Fruit fly (Drosophila melanogaster) whole organism, embryonic: Measurements from ENCODE around the gene CG6569.

ENCODE experiments used
- Abd-B ChIP-seq: fragments of 200-800 bp; sonication (Bioruptor generic); optimal IDR thresholded peaks from 2 replicates; lab custom pipeline; 2018; ENCODE audit warnings: missing biosample characterization, mild to moderate bottlenecking, missing genetic modification characterization, moderate library complexity
- Antp ChIP-seq: fragments of 200-800 bp; sonication (Bioruptor generic); optimal IDR thresholded peaks from 3 replicates; lab custom pipeline; 2016; ENCODE audit warnings: missing biosample characterization, missing genetic modification characterization
- Atf-2 ChIP-seq: fragments of 200-800 bp; sonication (Bioruptor generic); optimal IDR thresholded peaks from 2 replicates; lab custom pipeline; 2016; ENCODE audit warnings: missing biosample characterization, missing genetic modification characterization
- CG1024 ChIP-seq: fragments of 200-800 bp; sonication (Bioruptor generic); IDR thresholded peaks from 2 replicates; pipeline ENCODE4 v1.3.6; 2022; ENCODE audit warnings: missing biosample characterization, missing genetic modification characterization
- CG10462 ChIP-seq: fragments of 200-800 bp; sonication (Bioruptor generic); optimal IDR thresholded peaks from 2 replicates; lab custom pipeline; 2016; ENCODE audit warnings: missing biosample characterization, missing genetic modification characterization
- CG10959 ChIP-seq: fragments of 200-800 bp; sonication (Bioruptor generic); IDR thresholded peaks from 2 replicates; pipeline ENCODE4 v1.3.6; 2022; ENCODE audit warnings: missing biosample characterization, missing genetic modification characterization
- CG11085 ChIP-seq: fragments of 200-800 bp; sonication (Bioruptor generic); IDR thresholded peaks from 2 replicates; pipeline ENCODE4 v1.3.6; 2022; ENCODE audit warnings: missing biosample characterization, missing genetic modification characterization
- CG12071 ChIP-seq: fragments of 200-800 bp; sonication (Bioruptor generic); optimal IDR thresholded peaks from 3 replicates; lab custom pipeline; 2018; ENCODE audit warnings: missing biosample characterization, mild to moderate bottlenecking, missing genetic modification characterization
- CG1233 ChIP-seq: fragments of 200-800 bp; sonication (Bioruptor generic); optimal IDR thresholded peaks from 4 replicates; lab custom pipeline; 2018; ENCODE audit warnings: missing biosample characterization, mild to moderate bottlenecking, missing genetic modification characterization
- CG1602 ChIP-seq: fragments of 200-800 bp; sonication (Bioruptor generic); optimal IDR thresholded peaks from 3 replicates; lab custom pipeline; 2016; ENCODE audit warnings: missing biosample characterization, missing genetic modification characterization
- CG17328 ChIP-seq: fragments of 200-800 bp; sonication (Bioruptor generic); IDR thresholded peaks from 2 replicates; pipeline ENCODE4 v1.3.6; 2022; ENCODE audit warnings: missing biosample characterization, missing genetic modification characterization
- CG17359 ChIP-seq: fragments of 200-800 bp; sonication (Bioruptor generic); optimal IDR thresholded peaks from 3 replicates; lab custom pipeline; 2018; ENCODE audit warnings: missing biosample characterization, mild to moderate bottlenecking, missing genetic modification characterization, moderate library complexity
- CG17385 ChIP-seq: fragments of 200-800 bp; sonication (Bioruptor generic); optimal IDR thresholded peaks from 3 replicates; lab custom pipeline; 2018; ENCODE audit warnings: missing biosample characterization, mild to moderate bottlenecking, missing genetic modification characterization
- CG1832 ChIP-seq: fragments of 200-800 bp; sonication (Bioruptor generic); optimal IDR thresholded peaks from 2 replicates; lab custom pipeline; 2017; ENCODE audit warnings: missing biosample characterization, mild to moderate bottlenecking, missing genetic modification characterization, inconsistent platforms
- CG18764 ChIP-seq: fragments of 200-800 bp; sonication (Bioruptor generic); optimal IDR thresholded peaks from 3 replicates; lab custom pipeline; 2016; ENCODE audit warnings: missing biosample characterization, missing genetic modification characterization
- CG2712 ChIP-seq: fragments of 200-800 bp; optimal IDR thresholded peaks from 3 replicates; lab custom pipeline; 2019; ENCODE audit warnings: missing biosample characterization, mild to moderate bottlenecking, missing genetic modification characterization, moderate library complexity
- CG2889 ChIP-seq: fragments of 200-800 bp; sonication (Bioruptor generic); IDR thresholded peaks from 3 replicates; pipeline ENCODE4 v1.3.6; 2022; ENCODE audit warnings: missing biosample characterization, missing genetic modification characterization
- CG32532 ChIP-seq: fragments of 200-800 bp; sonication (Bioruptor generic); IDR thresholded peaks from 2 replicates; pipeline ENCODE4 v1.3.6; 2022; ENCODE audit warnings: missing biosample characterization, missing genetic modification characterization
- CG33213 ChIP-seq: fragments of 200-800 bp; sonication (Bioruptor generic); optimal IDR thresholded peaks from 3 replicates; lab custom pipeline; 2016; ENCODE audit warnings: missing biosample characterization, missing genetic modification characterization
- CG3726 ChIP-seq: fragments of 200-800 bp; sonication (Bioruptor generic); IDR thresholded peaks from 3 replicates; pipeline ENCODE4, ENCODE4 v1.3.6; 2022; ENCODE audit warnings: missing biosample characterization, missing genetic modification characterization
- CG6254 ChIP-seq: fragments of 200-800 bp; sonication (Bioruptor generic); optimal IDR thresholded peaks from 3 replicates; lab custom pipeline; 2017; ENCODE audit warnings: mild to moderate bottlenecking, missing biosample characterization, missing genetic modification reagents, missing genetic modification characterization
- CG6854 ChIP-seq: fragments of 200-800 bp; sonication (Bioruptor generic); optimal IDR thresholded peaks from 3 replicates; lab custom pipeline; 2017; ENCODE audit warnings: missing biosample characterization, mild to moderate bottlenecking, missing genetic modification characterization
- CG8924 ChIP-seq: fragments of 200-800 bp; optimal IDR thresholded peaks from 3 replicates; lab custom pipeline; 2019; ENCODE audit warnings: missing biosample characterization, mild to moderate bottlenecking, missing genetic modification characterization, moderate library complexity
- CTCF ChIP-seq: fragments of 200-800 bp; sonication (Bioruptor generic); optimal IDR thresholded peaks from 2 replicates; lab custom pipeline; 2017; ENCODE audit warnings: missing biosample characterization, mild to moderate bottlenecking, missing genetic modification characterization, moderate library complexity
- D19B ChIP-seq: fragments of 200-800 bp; sonication (Bioruptor generic); optimal IDR thresholded peaks from 2 replicates; lab custom pipeline; 2017; ENCODE audit warnings: missing biosample characterization, mild to moderate bottlenecking, missing genetic modification characterization
- Dll ChIP-seq: fragments of 200-800 bp; sonication (Bioruptor generic); IDR thresholded peaks from 4 replicates; pipeline ENCODE4 v1.3.6; 2022; ENCODE audit warnings: missing biosample characterization, missing genetic modification characterization; ENCODE audit not compliant: partially characterized antibody
- Dref ChIP-seq: fragments of 200-800 bp; sonication (Bioruptor generic); IDR thresholded peaks from 2 replicates; pipeline ENCODE4 v1.3.6; 2022; ENCODE audit warnings: missing biosample characterization, missing genetic modification characterization
- Drgx ChIP-seq: fragments of 200-800 bp; sonication (Bioruptor generic); IDR thresholded peaks from 2 replicates; pipeline ENCODE4 v1.3.6; 2022; ENCODE audit warnings: missing biosample characterization, missing genetic modification characterization
- Ets65A ChIP-seq: fragments of 200-800 bp; sonication (Bioruptor generic); peaks from one replicate; lab custom pipeline; 2016; ENCODE audit warnings: missing biosample characterization, missing genetic modification characterization
- Hmr ChIP-seq: fragments of 200-800 bp; sonication (Bioruptor generic); optimal IDR thresholded peaks from 3 replicates; lab custom pipeline; 2017; ENCODE audit warnings: mild to moderate bottlenecking, missing biosample characterization, missing genetic modification reagents, missing genetic modification characterization
- Hsf ChIP-seq: fragments of 200-800 bp; sonication (Bioruptor generic); optimal IDR thresholded peaks from 3 replicates; lab custom pipeline; 2016; ENCODE audit warnings: missing biosample characterization, missing genetic modification characterization
- Kr ChIP-seq: fragments of 200-800 bp; sonication (Bioruptor generic); optimal IDR thresholded peaks from 2 replicates; lab custom pipeline; 2017; ENCODE audit warnings: missing biosample characterization, mild to moderate bottlenecking, missing genetic modification characterization
- Max ChIP-seq: fragments of 200-800 bp; sonication (Bioruptor generic); optimal IDR thresholded peaks from 2 replicates; lab custom pipeline; 2016; ENCODE audit warnings: missing biosample characterization, mild to moderate bottlenecking, missing genetic modification characterization
- NC2α ChIP-seq: fragments of 200-800 bp; sonication (Bioruptor generic); optimal IDR thresholded peaks from 2 replicates; lab custom pipeline; 2016; ENCODE audit warnings: missing biosample characterization, missing genetic modification characterization
- NC2β ChIP-seq: fragments of 200-800 bp; sonication (Bioruptor generic); optimal IDR thresholded peaks from 2 replicates; lab custom pipeline; 2016; ENCODE audit warnings: missing biosample characterization, missing genetic modification characterization
- NfI ChIP-seq: fragments of 200-800 bp; sonication (Bioruptor generic); optimal IDR thresholded peaks from 3 replicates; lab custom pipeline; 2018; ENCODE audit warnings: missing biosample characterization, mild to moderate bottlenecking, missing genetic modification characterization, moderate library complexity
- PHDP ChIP-seq: fragments of 200-800 bp; sonication (Bioruptor generic); optimal IDR thresholded peaks from 3 replicates; lab custom pipeline; 2018; ENCODE audit warnings: missing biosample characterization, mild to moderate bottlenecking, missing genetic modification characterization, moderate library complexity
- Rfx ChIP-seq: fragments of 200-800 bp; sonication (Bioruptor generic); IDR thresholded peaks from 2 replicates; pipeline ENCODE4 v1.3.6; 2022; ENCODE audit warnings: missing biosample characterization, missing genetic modification characterization
- Sox100B ChIP-seq: fragments of 200-800 bp; sonication (Bioruptor generic); optimal IDR thresholded peaks from 3 replicates; lab custom pipeline; 2018; ENCODE audit warnings: missing biosample characterization, mild to moderate bottlenecking, missing genetic modification characterization
- ap ChIP-seq: fragments of 200-800 bp; sonication (Bioruptor generic); IDR thresholded peaks from 2 replicates; pipeline ENCODE4 v1.3.6; 2022; ENCODE audit warnings: missing biosample characterization, missing genetic modification characterization
- az2 ChIP-seq: fragments of 200-800 bp; sonication (Bioruptor generic); optimal IDR thresholded peaks from 3 replicates; lab custom pipeline; 2016; ENCODE audit warnings: missing biosample characterization, missing genetic modification characterization
- cato ChIP-seq: fragments of 200-800 bp; sonication (Bioruptor generic); optimal IDR thresholded peaks from 2 replicates; lab custom pipeline; 2016; ENCODE audit warnings: missing biosample characterization, missing genetic modification characterization, borderline replicate concordance
- chn ChIP-seq: fragments of 200-800 bp; sonication (Bioruptor generic); optimal IDR thresholded peaks from 2 replicates; lab custom pipeline; 2016; ENCODE audit warnings: missing biosample characterization, missing genetic modification characterization
- croc ChIP-seq: fragments of 200-800 bp; sonication (Bioruptor generic); conservative IDR thresholded peaks from 3 replicates; pipeline ENCODE4 v1.3.6; 2022; ENCODE audit warnings: missing biosample characterization, missing genetic modification characterization
- crol ChIP-seq: fragments of 200-800 bp; sonication (Bioruptor generic); IDR thresholded peaks from 2 replicates; pipeline ENCODE4 v1.3.6; 2022; ENCODE audit warnings: missing biosample characterization, missing genetic modification characterization
- dati ChIP-seq: fragments of 200-800 bp; sonication (Bioruptor generic); IDR thresholded peaks from 2 replicates; pipeline ENCODE4 v1.3.6; 2022; ENCODE audit warnings: missing biosample characterization, missing genetic modification characterization
- emc ChIP-seq: fragments of 200-800 bp; sonication (Bioruptor generic); optimal IDR thresholded peaks from 2 replicates; lab custom pipeline; 2016; ENCODE audit warnings: missing biosample characterization, missing genetic modification characterization
- fd96Cb ChIP-seq: fragments of 200-800 bp; sonication (Bioruptor generic); optimal IDR thresholded peaks from 2 replicates; lab custom pipeline; 2018; ENCODE audit warnings: missing biosample characterization, mild to moderate bottlenecking, missing genetic modification characterization, moderate library complexity
- gem ChIP-seq: fragments of 200-800 bp; sonication (Bioruptor generic); optimal IDR thresholded peaks from 2 replicates; lab custom pipeline; 2019; ENCODE audit warnings: missing biosample characterization, mild to moderate bottlenecking, missing genetic modification characterization, moderate library complexity
- grau ChIP-seq: fragments of 200-800 bp; optimal IDR thresholded peaks from 3 replicates; lab custom pipeline; 2019; ENCODE audit warnings: missing biosample characterization, mild to moderate bottlenecking, missing genetic modification characterization, moderate library complexity
- p53 ChIP-seq: fragments of 200-800 bp; sonication (Bioruptor generic); optimal IDR thresholded peaks from 2 replicates; lab custom pipeline; 2016; ENCODE audit warnings: missing biosample characterization, missing genetic modification characterization
- pho ChIP-seq: fragments of 200-800 bp; sonication (Bioruptor generic); optimal IDR thresholded peaks from 2 replicates; lab custom pipeline; 2016; ENCODE audit warnings: missing biosample characterization, missing genetic modification characterization
- psq ChIP-seq: fragments of 200-800 bp; sonication (Bioruptor generic); optimal IDR thresholded peaks from 2 replicates; lab custom pipeline; 2017; ENCODE audit warnings: missing biosample characterization, missing genetic modification characterization
- sna ChIP-seq: fragments of 200-800 bp; sonication (Bioruptor generic); IDR thresholded peaks from 2 replicates; pipeline ENCODE4 v1.3.6; 2022; ENCODE audit warnings: missing biosample characterization, missing genetic modification characterization; ENCODE audit not compliant: partially characterized antibody

CG6569 gene

dm6 chr3R:21825140-21825539, 42.6 kb downstream of the CG6569 start (continued):
- TF ChIP-seq CG1602 (GFP tag; lab: Kevin White, UChicago) (no peak), Atf-2 (GFP tag; lab: Kevin White, UChicago) (no peak), p53 (GFP tag; lab: Kevin White, UChicago) (no peak), emc (GFP tag; lab: Kevin White, UChicago) (no peak), Abd-B (GFP tag; lab: Kevin White, UChicago) (no peak), psq (no peak), CG11085 (GFP tag; lab: Robert Waterston, UW) (no peak), CG2889 (GFP tag; lab: Robert Waterston, UW) (no peak), gem (peak; percentile 15), CG3726 (GFP tag; lab: Robert Waterston, UW) (no peak), Kr (GFP tag; lab: Kevin White, UChicago) (peak; percentile 78), chn (GFP tag; lab: Kevin White, UChicago) (no peak), Hmr (GFP tag; lab: Kevin White, UChicago) (no peak), CG6254 (no peak), NfI (GFP tag; lab: Kevin White, UChicago) (no peak), CG1233 (GFP tag; lab: Kevin White, UChicago) (peak; percentile 61), CG1024 (GFP tag; lab: Robert Waterston, UW) (no peak), CG17328 (GFP tag; lab: Robert Waterston, UW) (no peak), D19B (GFP tag; lab: Kevin White, UChicago) (no peak), croc (no peak), PHDP (tag; lab: Kevin White, UChicago) (peak; percentile 15), CG18764 (GFP tag; lab: Kevin White, UChicago) (peak; percentile 5), Max (GFP tag; lab: Kevin White, UChicago) (no peak), NC2β (GFP tag; lab: Kevin White, UChicago) (no peak), Sox100B (peak; percentile 38), grau (no peak), CG17385 (GFP tag; lab: Kevin White, UChicago) (no peak), Rfx (GFP tag; lab: Robert Waterston, UW) (no peak), CG33213 (GFP tag; lab: Kevin White, UChicago) (no peak), sna (no peak), fd96Cb (tag; lab: Kevin White, UChicago) (peak; percentile 27), CG6854 (GFP tag; lab: Kevin White, UChicago) (no peak), CG10959 (GFP tag; lab: Robert Waterston, UW) (no peak), CG1832 (no peak), CG10462 (GFP tag; lab: Kevin White, UChicago) (no peak), CG2712 (tag; lab: Kevin White, UChicago) (peak; percentile 0), pho (GFP tag; lab: Kevin White, UChicago) (no peak), az2 (GFP tag; lab: Kevin White, UChicago) (no peak), crol (GFP tag; lab: Robert Waterston, UW) (no peak), CG32532 (no peak), Dll (GFP tag; lab: Robert Waterston, UW) (no peak), CTCF (GFP tag; lab: Kevin White, UChicago) (no peak), Dref (GFP tag; lab: Robert Waterston, UW) (no peak), cato (GFP tag; lab: Kevin White, UChicago) (no peak), dati (GFP tag; lab: Robert Waterston, UW) (no peak), Antp (GFP tag; lab: Kevin White, UChicago) (no peak), CG12071 (no peak), ap (GFP tag; lab: Robert Waterston, UW) (no peak), CG8924 (tag; lab: Kevin White, UChicago) (peak; percentile 22), CG17359 (peak; percentile 7), Hsf (GFP tag; lab: Kevin White, UChicago) (no peak), Drgx (GFP tag; lab: Robert Waterston, UW) (no peak), Ets65A (GFP tag; lab: Kevin White, UChicago) (no peak), NC2α (GFP tag; lab: Kevin White, UChicago) (no peak)
